Fruit fly (Drosophila melanogaster) whole organism, pupa: ENCODE data around the gene CG31493.
A peak's percentile ranks its signal among the peaks of the same experiment; 100 is the strongest.

Experiments
- CG10348 ChIP-seq: fragments of 200-800 bp; sonication (Bioruptor generic); IDR thresholded peaks from 2 replicates; pipeline ENCODE4 v1.3.6; 2022; ENCODE audit warnings: missing biosample characterization, missing genetic modification characterization
- CG12605 ChIP-seq: fragments of 200-800 bp; sonication (Bioruptor generic); IDR thresholded peaks from 2 replicates; pipeline ENCODE4 v1.3.6; 2022; ENCODE audit warnings: missing biosample characterization, missing genetic modification characterization
- CG13204 ChIP-seq: fragments of 200-800 bp; sonication (Bioruptor generic); optimal IDR thresholded peaks from 2 replicates; lab custom pipeline; 2018; ENCODE audit warnings: missing biosample characterization, mild to moderate bottlenecking, missing genetic modification characterization, moderate library complexity
- CG14655 ChIP-seq: fragments of 200-800 bp; sonication (Bioruptor generic); optimal IDR thresholded peaks from 3 replicates; lab custom pipeline; 2017; ENCODE audit warnings: mild to moderate bottlenecking, missing biosample characterization, missing genetic modification reagents, missing genetic modification characterization
- CG15710 ChIP-seq: fragments of 200-800 bp; sonication (Bioruptor generic); optimal IDR thresholded peaks from 2 replicates; lab custom pipeline; 2018; ENCODE audit warnings: missing biosample characterization, mild to moderate bottlenecking, missing genetic modification characterization, moderate library complexity
- CG17806 ChIP-seq: fragments of 200-800 bp; sonication (Bioruptor generic); optimal IDR thresholded peaks from 2 replicates; lab custom pipeline; 2018; ENCODE audit warnings: missing biosample characterization, mild to moderate bottlenecking, missing genetic modification characterization, moderate library complexity
- CG32121 ChIP-seq: fragments of 200-800 bp; sonication (Bioruptor generic); IDR thresholded peaks from 2 replicates; pipeline ENCODE4 v1.3.6; 2022; ENCODE audit warnings: missing biosample characterization, missing genetic modification characterization
- CG34367 ChIP-seq: fragments of 200-800 bp; sonication (Bioruptor generic); optimal IDR thresholded peaks from 2 replicates; lab custom pipeline; 2018; ENCODE audit warnings: missing biosample characterization, mild to moderate bottlenecking, missing genetic modification characterization
- CG4496 ChIP-seq: fragments of 200-800 bp; sonication (Bioruptor generic); IDR thresholded peaks from 3 replicates; pipeline ENCODE4 v1.3.6; 2022; ENCODE audit warnings: missing biosample characterization, missing genetic modification characterization
- CG8159 ChIP-seq: fragments of 200-800 bp; sonication (Bioruptor generic); optimal IDR thresholded peaks from 3 replicates; lab custom pipeline; 2018; ENCODE audit warnings: missing biosample characterization, mild to moderate bottlenecking, missing genetic modification characterization, moderate library complexity
- CG8301 ChIP-seq: fragments of 200-800 bp; sonication (Bioruptor generic); optimal IDR thresholded peaks from 2 replicates; lab custom pipeline; 2018; ENCODE audit warnings: missing biosample characterization, mild to moderate bottlenecking, missing genetic modification characterization
- CG9948 ChIP-seq: fragments of 200-800 bp; sonication (Bioruptor generic); optimal IDR thresholded peaks from 2 replicates; lab custom pipeline; 2018; ENCODE audit warnings: missing biosample characterization, mild to moderate bottlenecking, missing genetic modification characterization, moderate library complexity
- D1 ChIP-seq: fragments of 200-800 bp; sonication (Bioruptor generic); optimal IDR thresholded peaks from 2 replicates; lab custom pipeline; 2018; ENCODE audit warnings: missing biosample characterization, mild to moderate bottlenecking, missing genetic modification characterization, moderate library complexity
- EcR ChIP-seq: fragments of 200-800 bp; sonication (Bioruptor generic); optimal IDR thresholded peaks from 3 replicates; lab custom pipeline; 2019; ENCODE audit warnings: missing biosample characterization, missing genetic modification characterization, mild to moderate bottlenecking, moderate library complexity, missing genetic modification reagents
- Ets98B ChIP-seq: fragments of 200-800 bp; sonication (Bioruptor generic); IDR thresholded peaks from 2 replicates; pipeline ENCODE4 v1.3.6; 2022; ENCODE audit warnings: missing biosample characterization, missing genetic modification characterization
- Pif1A ChIP-seq: fragments of 200-800 bp; sonication (Bioruptor generic); optimal IDR thresholded peaks from 3 replicates; lab custom pipeline; 2016; ENCODE audit warnings: missing biosample characterization, missing genetic modification characterization
- Pif1B ChIP-seq: fragments of 200-800 bp; sonication (Bioruptor generic); optimal IDR thresholded peaks from 3 replicates; lab custom pipeline; 2016; ENCODE audit warnings: missing biosample characterization, missing genetic modification characterization
- Snoo ChIP-seq: fragments of 200-800 bp; sonication (Bioruptor generic); optimal IDR thresholded peaks from 3 replicates; lab custom pipeline; 2017; ENCODE audit warnings: missing biosample characterization, mild to moderate bottlenecking, missing genetic modification characterization, inconsistent platforms
- fd96Ca ChIP-seq: fragments of 200-800 bp; sonication (Bioruptor generic); IDR thresholded peaks from 3 replicates; pipeline ENCODE4 v1.3.6; 2022; ENCODE audit warnings: missing biosample characterization, missing genetic modification characterization
- gl ChIP-seq: fragments of 200-800 bp; sonication (Bioruptor generic); optimal IDR thresholded peaks from 2 replicates; lab custom pipeline; 2018; ENCODE audit warnings: missing biosample characterization, mild to moderate bottlenecking, missing genetic modification characterization
- rn ChIP-seq: fragments of 200-800 bp; sonication (Bioruptor generic); IDR thresholded peaks from 2 replicates; pipeline ENCODE4 v1.3.6; 2022; ENCODE audit warnings: missing biosample characterization, missing genetic modification characterization

The CG31493 gene

dm6 chr3R:7169927-7170326 lies 38.6 kb downstream of the CG31493 start:
- TF ChIP-seq EcR (GFP tag; lab: Kevin White, UChicago) = no peak
- TF ChIP-seq CG15710 (tag; lab: Kevin White, UChicago) = no peak
- no peak for TF ChIP-seq CG4496
- no peak for TF ChIP-seq CG17806 (tag; lab: Kevin White, UChicago)
- no peak for TF ChIP-seq CG32121
- no peak for TF ChIP-seq CG9948 (tag; lab: Kevin White, UChicago)
- TF ChIP-seq CG10348 (GFP tag; lab: Robert Waterston, UW) = no peak
- TF ChIP-seq Ets98B = no peak
- no peak for TF ChIP-seq fd96Ca (GFP tag; lab: Robert Waterston, UW)
- TF ChIP-seq CG8301 (tag; lab: Kevin White, UChicago) = no peak
- no peak for TF ChIP-seq rn (GFP tag; lab: Robert Waterston, UW)
- TF ChIP-seq CG8159 (tag; lab: Kevin White, UChicago) = no peak
- TF ChIP-seq CG14655 (GFP tag; lab: Kevin White, UChicago) = no peak
- no peak for TF ChIP-seq D1 (tag; lab: Kevin White, UChicago)
- no peak for TF ChIP-seq CG12605 (GFP tag; lab: Robert Waterston, UW)
- TF ChIP-seq Pif1A (GFP tag; lab: Kevin White, UChicago) = no peak
- no peak for TF ChIP-seq gl
- no peak for TF ChIP-seq Pif1B (GFP tag; lab: Kevin White, UChicago)
- no peak for TF ChIP-seq CG13204 (GFP tag; lab: Kevin White, UChicago)

dm6 chr3R:7171384-7172099 lies 40.2 kb downstream of the CG31493 start:
- TF ChIP-seq EcR (GFP tag; lab: Kevin White, UChicago) (peak; percentile 92), fd96Ca (GFP tag; lab: Robert Waterston, UW) (no peak), CG12605 (GFP tag; lab: Robert Waterston, UW) (no peak), CG10348 (GFP tag; lab: Robert Waterston, UW) (no peak), Pif1A (GFP tag; lab: Kevin White, UChicago) (peak; percentile 75), rn (GFP tag; lab: Robert Waterston, UW) (no peak), CG15710 (tag; lab: Kevin White, UChicago) (peak; percentile 91), Ets98B (no peak), Pif1B (GFP tag; lab: Kevin White, UChicago) (peak; percentile 62), CG14655 (GFP tag; lab: Kevin White, UChicago) (peak; percentile 75), CG9948 (tag; lab: Kevin White, UChicago) (peak; percentile 85), D1 (tag; lab: Kevin White, UChicago) (peak; percentile 79), CG13204 (GFP tag; lab: Kevin White, UChicago) (peak; percentile 42), Snoo (tag; lab: Kevin White, UChicago) (peak; percentile 26), CG8159 (tag; lab: Kevin White, UChicago) (peak; percentile 86), CG34367 (peak; percentile 80), CG32121 (no peak), CG4496 (peak; percentile 55; the same call in 1 of the 3 replicates), CG8301 (tag; lab: Kevin White, UChicago) (peak; percentile 56), CG17806 (tag; lab: Kevin White, UChicago) (peak; percentile 85), gl (peak; percentile 48)

- 0 out of 3 replicates have a peak, but pooled peaks have one; percentile 22 for TF ChIP-seq CG4496
- TF ChIP-seq CG13204 (GFP tag; lab: Kevin White, UChicago) = no peak
- no peak for TF ChIP-seq CG15710 (tag; lab: Kevin White, UChicago)
- TF ChIP-seq CG12605 (GFP tag; lab: Robert Waterston, UW) = no peak
- TF ChIP-seq CG17806 (tag; lab: Kevin White, UChicago) = no peak
- peak; percentile 75 for TF ChIP-seq EcR (GFP tag; lab: Kevin White, UChicago)
- no peak for TF ChIP-seq CG8301 (tag; lab: Kevin White, UChicago)
These were observed 41.6 kb downstream of the CG31493 start for dm6 chr3R:7172978-7173377.

- peak; percentile 43; the same call in 1 of the 3 replicates for TF ChIP-seq CG4496
- no peak for TF ChIP-seq CG17806 (tag; lab: Kevin White, UChicago)
- no peak for TF ChIP-seq CG15710 (tag; lab: Kevin White, UChicago)
- TF ChIP-seq EcR (GFP tag; lab: Kevin White, UChicago) = peak; percentile 84
- TF ChIP-seq CG8301 (tag; lab: Kevin White, UChicago) = no peak
- peak; percentile 33 for TF ChIP-seq CG13204 (GFP tag; lab: Kevin White, UChicago)
- no peak for TF ChIP-seq rn (GFP tag; lab: Robert Waterston, UW)
- no peak for TF ChIP-seq gl
- TF ChIP-seq, all 21 proteins: peak for 3
These were observed 43.4 kb downstream of the CG31493 start for dm6 chr3R:7174755-7175154.
